Worm (Caenorhabditis elegans): ENCODE results near the gene lgc-37.

Gene lgc-37

ce11 chrIII:12838299-12838698 lies 53.3 kb downstream of the lgc-37 start:
- TF ChIP-seq dmd-8 (GFP tag; IDR thresholded peaks at IDR 0.05) = no peak
- TF ChIP-seq rbr-2 (tag; optimal IDR thresholded peaks at IDR 0.05) = no peak
- TF ChIP-seq R02D3.7 (tag; optimal IDR thresholded peaks at IDR 0.05) = no peak
- TF ChIP-seq snpc-4 (tag; optimal IDR thresholded peaks at IDR 0.05) = no peak
- TF ChIP-seq mes-2 (tag; optimal IDR thresholded peaks at IDR 0.05; ENCODE audit: poor library complexity, severe bottlenecking) = peak; percentile 7
- no peak for TF ChIP-seq spr-3 (GFP tag; optimal IDR thresholded peaks at IDR 0.05)
- no peak for TF ChIP-seq nhr-28 (tag; optimal IDR thresholded peaks at IDR 0.05)
- no peak for TF ChIP-seq Y105C5A.15 (GFP tag; IDR thresholded peaks at IDR 0.05)
- no peak for TF ChIP-seq vab-7 (GFP tag; IDR thresholded peaks at IDR 0.05)

- TF ChIP-seq mdl-1 (tag; optimal IDR thresholded peaks at IDR 0.05) = peak; percentile 86 to 92
- TF ChIP-seq lim-7 (GFP tag; IDR thresholded peaks at IDR 0.05) = no peak
- TF ChIP-seq ceh-82 (tag; optimal IDR thresholded peaks at IDR 0.05) = no peak
- TF ChIP-seq duxl-1 (tag; optimal IDR thresholded peaks at IDR 0.05; ENCODE audit: poor library complexity) = no peak
- TF ChIP-seq R02D3.7 (tag; optimal IDR thresholded peaks at IDR 0.05) = no peak
- TF ChIP-seq F49E8.2 (tag; optimal IDR thresholded peaks at IDR 0.05; ENCODE audit: borderline replicate concordance) = no peak
- TF ChIP-seq spr-1 (tag; optimal IDR thresholded peaks at IDR 0.05) = no peak
- no peak for TF ChIP-seq madf-5 (GFP tag; IDR thresholded peaks at IDR 0.05)
- no peak for TF ChIP-seq lin-1 (GFP tag; IDR thresholded peaks at IDR 0.05)
- TF ChIP-seq rbr-2 (tag; optimal IDR thresholded peaks at IDR 0.05) = no peak
- TF ChIP-seq Y48G9A.11 (GFP tag; IDR thresholded peaks at IDR 0.05) = no peak
- peak; percentile 98 for TF ChIP-seq mxl-3 (GFP tag; optimal IDR thresholded peaks at IDR 0.05)
- 0 out of 2 replicates have a peak, but pooled peaks have one; percentile 21 for TF ChIP-seq tra-1 (GFP tag; IDR thresholded peaks at IDR 0.05)
- no peak for TF ChIP-seq mxl-2 (GFP tag; conservative IDR thresholded peaks at IDR 0.05)
- no peak for TF ChIP-seq ceh-62 (tag; optimal IDR thresholded peaks at IDR 0.05)
- no peak for TF ChIP-seq zag-1 (tag; optimal IDR thresholded peaks at IDR 0.05)
- TF ChIP-seq nhr-10 (tag; optimal IDR thresholded peaks at IDR 0.05) = no peak
- TF ChIP-seq zip-2 (tag; optimal IDR thresholded peaks at IDR 0.05) = no peak
- no peak for TF ChIP-seq daf-19 (GFP tag; conservative IDR thresholded peaks at IDR 0.05)
- peak in 1 of 2 experiments; percentile 42 for TF ChIP-seq hif-1 (tag; optimal IDR thresholded peaks at IDR 0.05)
- TF ChIP-seq nhr-237 (tag; optimal IDR thresholded peaks at IDR 0.05) = no peak
- TF ChIP-seq egl-27 (tag; optimal IDR thresholded peaks at IDR 0.05) = no peak
- TF ChIP-seq vab-7 (GFP tag; IDR thresholded peaks at IDR 0.05) = no peak
- TF ChIP-seq fos-1 (tag; optimal IDR thresholded peaks at IDR 0.05) = no peak
- no peak for TF ChIP-seq ceh-20 (GFP tag; IDR thresholded peaks at IDR 0.05)
- TF ChIP-seq lin-15B (tag; optimal IDR thresholded peaks at IDR 0.05) = no peak
- no peak for TF ChIP-seq lin-38 (GFP tag; IDR thresholded peaks at IDR 0.05)
- no peak for TF ChIP-seq dpl-1 (GFP tag; optimal IDR thresholded peaks at IDR 0.05)
- peak; percentile 45; the same call in 1 of the 2 replicates for TF ChIP-seq set-16 (GFP tag; IDR thresholded peaks at IDR 0.05)
- no peak for TF ChIP-seq attf-4 (tag; optimal IDR thresholded peaks at IDR 0.05)
- TF ChIP-seq nhr-41 (GFP tag; IDR thresholded peaks at IDR 0.05) = no peak
- TF ChIP-seq dve-1 (tag; optimal IDR thresholded peaks at IDR 0.05; ENCODE audit: insufficient read depth) = peak; percentile 74
- no peak for TF ChIP-seq Y75B8A.6 (GFP tag; IDR thresholded peaks at IDR 0.05)
- no peak for TF ChIP-seq ceh-32 (tag; optimal IDR thresholded peaks at IDR 0.05; ENCODE audit: poor library complexity)
- peak; percentile 47 for TF ChIP-seq mep-1 (tag; optimal IDR thresholded peaks at IDR 0.05)
- no peak for TF ChIP-seq nhr-102 (tag; optimal IDR thresholded peaks at IDR 0.05)
- TF ChIP-seq jun-1 (tag; optimal IDR thresholded peaks at IDR 0.05) = no peak
- no peak for TF ChIP-seq ZK546.5 (tag; optimal IDR thresholded peaks at IDR 0.05)
- no peak for TF ChIP-seq daf-8 (GFP tag; IDR thresholded peaks at IDR 0.05)
- TF ChIP-seq cey-2 (tag; optimal IDR thresholded peaks at IDR 0.05; ENCODE audit: borderline replicate concordance, insufficient read depth) = no peak
- TF ChIP-seq nhr-48 (tag; optimal IDR thresholded peaks at IDR 0.05) = no peak
- no peak for TF ChIP-seq dmd-9 (GFP tag; IDR thresholded peaks at IDR 0.05)
- TF ChIP-seq nhr-28 (tag; optimal IDR thresholded peaks at IDR 0.05) = peak; percentile 75
- TF ChIP-seq ctbp-1 (GFP tag; IDR thresholded peaks at IDR 0.05) = no peak
Measured at ce11 chrIII:12838913-12839366, 54.0 kb downstream of the lgc-37 start, which contains the start of gene Y37D8A.4. Gene Y37D8A.4 (minus strand): TSS chrIII:12838963.

Measured in whole organism, L4 larva.